Fruit fly (Drosophila melanogaster): ENCODE measurements around the gene PXo.

DNA sequence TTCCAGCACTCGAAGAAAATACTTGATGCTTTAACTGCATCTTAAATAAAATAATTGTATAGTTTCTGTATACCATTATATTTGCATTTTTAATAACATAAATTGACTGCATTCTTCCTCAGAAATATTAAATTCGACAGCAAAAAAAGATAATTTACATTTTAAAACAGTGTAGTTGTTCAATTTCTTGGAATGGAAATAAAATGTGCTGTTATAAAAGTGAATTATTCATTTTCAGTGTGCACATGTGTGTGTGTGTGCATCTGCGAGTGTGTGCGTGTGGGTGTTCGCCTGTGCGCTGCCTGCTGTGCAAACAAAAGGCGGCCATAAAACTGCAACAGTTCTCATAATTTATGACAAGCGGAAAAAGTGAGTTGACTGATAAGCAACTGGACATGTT, 31.0 kb upstream of the PXo start:
- TF ChIP-seq CG12768 (GFP tag; optimal IDR thresholded peaks at IDR 0.05) (no peak), pad (GFP tag; optimal IDR thresholded peaks at IDR 0.05) (no peak)
